Worm (Caenorhabditis elegans) whole organism, L3 larva: ENCODE data around the gene C54D10.5.

Experiments used
- R02D3.7 ChIP-seq: fragments of 150-350 bp; optimal IDR thresholded peaks from 2 replicates; lab custom pipeline; 2014; ENCODE audit warnings: missing biosample characterization, missing genetic modification characterization
- ceh-28 ChIP-seq: fragments of 150-350 bp; optimal IDR thresholded peaks from 2 replicates; lab custom pipeline; 2014; ENCODE audit warnings: missing biosample characterization, missing genetic modification reagents, missing genetic modification characterization
- elt-1 ChIP-seq: fragments of 150-350 bp; optimal IDR thresholded peaks from 2 replicates; lab custom pipeline; 2014; ENCODE audit warnings: missing biosample characterization, missing genetic modification characterization
- mdl-1 ChIP-seq: fragments of 150-350 bp; optimal IDR thresholded peaks from 2 replicates; lab custom pipeline; 2014; ENCODE audit warnings: missing biosample characterization, missing genetic modification characterization
- nfya-1 ChIP-seq: sonication (generic microtip); optimal IDR thresholded peaks from 2 replicates; lab custom pipeline; 2017; ENCODE audit warnings: missing genetic modification characterization, mild to moderate bottlenecking, missing compliant biosample characterization, antibody characterized with exemption, moderate library complexity; ENCODE audit not compliant: insufficient read depth
- nhr-12 ChIP-seq: fragments of 150-350 bp; optimal IDR thresholded peaks from 2 replicates; lab custom pipeline; 2014; ENCODE audit warnings: missing biosample characterization, missing genetic modification characterization

DNA sequence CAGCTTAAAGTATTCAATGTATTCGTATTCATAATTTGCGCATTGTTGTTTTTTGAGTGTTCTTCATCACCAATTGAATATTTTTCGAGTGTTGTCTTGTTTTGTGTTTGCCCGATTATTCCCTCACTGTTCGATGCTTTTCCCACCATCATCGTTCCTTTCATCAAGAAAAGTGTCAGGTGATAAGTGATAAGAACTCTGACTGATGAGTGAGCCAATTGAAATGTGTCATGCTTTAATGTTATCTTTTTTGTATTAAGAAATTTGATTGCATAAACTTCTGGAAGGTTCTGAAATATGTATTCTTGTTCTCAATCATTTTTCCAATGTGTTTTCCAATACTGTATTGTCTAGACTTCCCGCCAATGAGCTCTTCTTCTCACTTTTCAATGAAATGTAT, 46.2 kb downstream of the C54D10.5 start:
- no peak for TF ChIP-seq R02D3.7
- TF ChIP-seq nfya-1 (tag; lab: Kevin White, UChicago), result no peak
- TF ChIP-seq mdl-1 (tag; lab: Kevin White, UChicago), result no peak
- TF ChIP-seq nhr-12 (tag; lab: Kevin White, UChicago), result no peak
- no peak for TF ChIP-seq ceh-28 (tag; lab: Kevin White, UChicago)
- TF ChIP-seq elt-1 (tag; lab: Kevin White, UChicago), result no peak
